Worm (Caenorhabditis elegans) whole organism, midembryonic: Measurements from ENCODE around the gene snu-23.

Source experiments
- T22C8.4 ChIP-seq: fragments of 200-800 bp; sonication (Bioruptor generic); IDR thresholded peaks from 2 replicates; pipeline ENCODE4 v1.3.6; 2022; ENCODE audit warnings: missing genetic modification characterization, missing compliant biosample characterization
- klf-2 ChIP-seq: fragments of 200-800 bp; sonication (Bioruptor generic); conservative IDR thresholded peaks from 2 replicates; pipeline ENCODE4 v1.3.6; 2022; ENCODE audit warnings: missing genetic modification reagents, missing genetic modification characterization, missing compliant biosample characterization
- med-1 ChIP-seq: sonication (generic microtip); optimal IDR thresholded peaks from 2 replicates; lab custom pipeline; 2017; ENCODE audit warnings: missing genetic modification characterization, mild to moderate bottlenecking, missing compliant biosample characterization, antibody characterized with exemption, missing genetic modification reagents; ENCODE audit not compliant: insufficient read depth
- tab-1 ChIP-seq: fragments of 200-800 bp; sonication (Bioruptor generic); IDR thresholded peaks from 2 replicates; pipeline ENCODE4 v1.3.6; 2022; ENCODE audit warnings: missing genetic modification characterization, missing compliant biosample characterization
- ztf-23 ChIP-seq: fragments of 200-800 bp; sonication (Bioruptor generic); IDR thresholded peaks from 2 replicates; pipeline ENCODE4 v1.3.6; 2022; ENCODE audit warnings: missing genetic modification reagents, missing genetic modification characterization, missing compliant biosample characterization
- ztf-29 ChIP-seq: fragments of 200-800 bp; sonication (Bioruptor generic); IDR thresholded peaks from 2 replicates; pipeline ENCODE4 v1.3.6; 2022; ENCODE audit warnings: missing genetic modification reagents, missing genetic modification characterization, missing compliant biosample characterization

- no peak for TF ChIP-seq med-1 (GFP tag; lab: Kevin White, UChicago)
- no peak for TF ChIP-seq ztf-23
- TF ChIP-seq tab-1 (GFP tag; lab: Robert Waterston, UW), result no peak
- TF ChIP-seq T22C8.4 (GFP tag; lab: Robert Waterston, UW), result no peak
- no peak for TF ChIP-seq klf-2 (GFP tag; lab: Robert Waterston, UW)
- no peak for TF ChIP-seq ztf-29 (GFP tag; lab: Robert Waterston, UW)
Observed at ce11 chrIII:7731085-7731484, 38.8 kb downstream of the snu-23 start.
